Worm (Caenorhabditis elegans) whole organism, L2 larva: ENCODE measurements around the gene gln-6.
"Not testable (repeated sequence)": the region's sequence is repeated elsewhere in the genome, so short reads cannot be mapped to it uniquely, and the experiment has no call there.

ENCODE experiments used
- C34F6.9 ChIP-seq: fragments of 150-350 bp; optimal IDR thresholded peaks from 2 replicates; lab custom pipeline; 2014; ENCODE audit warnings: missing biosample characterization, missing genetic modification characterization
- F13H6.1 ChIP-seq: sonication (generic microtip); optimal IDR thresholded peaks from 2 replicates; lab custom pipeline; 2016; ENCODE audit warnings: missing genetic modification characterization, missing compliant biosample characterization
- R02D3.7 ChIP-seq: fragments of 150-350 bp; optimal IDR thresholded peaks from 2 replicates; lab custom pipeline; 2014; ENCODE audit warnings: missing biosample characterization, missing genetic modification characterization
- Y55F3AM.14 ChIP-seq: fragments of 200-800 bp; sonication (Bioruptor generic); optimal IDR thresholded peaks from 2 replicates; lab custom pipeline; 2018; ENCODE audit warnings: mild to moderate bottlenecking, missing genetic modification characterization, missing compliant biosample characterization
- ZK546.5 ChIP-seq: sonication (generic microtip); optimal IDR thresholded peaks from 2 replicates; lab custom pipeline; 2017; ENCODE audit warnings: missing biosample characterization, missing genetic modification characterization
- alr-1 ChIP-seq: fragments of 150-350 bp; optimal IDR thresholded peaks from 2 replicates; lab custom pipeline; 2014; ENCODE audit warnings: missing biosample characterization, missing genetic modification characterization
- aly-2 ChIP-seq: fragments of 150-350 bp; optimal IDR thresholded peaks from 2 replicates; lab custom pipeline; 2014; ENCODE audit warnings: missing biosample characterization, missing genetic modification characterization
- ama-1 ChIP-seq: fragments of 150-350 bp; optimal IDR thresholded peaks from 2 replicates; lab custom pipeline; 2018; ENCODE audit warnings: inconsistent platforms
- blmp-1 ChIP-seq: sonication (generic microtip); optimal IDR thresholded peaks from 2 replicates; lab custom pipeline; 2017; ENCODE audit warnings: missing genetic modification characterization, mild to moderate bottlenecking, missing compliant biosample characterization, antibody characterized with exemption, moderate library complexity; ENCODE audit not compliant: insufficient read depth
- ceh-16 ChIP-seq: fragments of 150-350 bp; optimal IDR thresholded peaks from 2 replicates; lab custom pipeline; 2014; ENCODE audit warnings: missing biosample characterization, missing genetic modification characterization
- ceh-82 ChIP-seq: fragments of 150-350 bp; optimal IDR thresholded peaks from 2 replicates; lab custom pipeline; 2014; ENCODE audit warnings: missing biosample characterization, missing genetic modification characterization
- dmd-4 ChIP-seq: sonication (generic microtip); optimal IDR thresholded peaks from 2 replicates; lab custom pipeline; 2017; ENCODE audit warnings: missing biosample characterization, missing genetic modification characterization
- egl-27 ChIP-seq: sonication (generic microtip); optimal IDR thresholded peaks from 3 replicates; lab custom pipeline; 2017; ENCODE audit warnings: missing biosample characterization, missing genetic modification reagents, missing genetic modification characterization
- elt-1 ChIP-seq: fragments of 150-350 bp; optimal IDR thresholded peaks from 2 replicates; lab custom pipeline; 2014; ENCODE audit warnings: missing biosample characterization, missing genetic modification characterization
- elt-3 ChIP-seq: sonication (generic microtip); optimal IDR thresholded peaks from 2 replicates; lab custom pipeline; 2017; ENCODE audit warnings: missing biosample characterization, missing genetic modification characterization
- fos-1 ChIP-seq: fragments of 150-350 bp; optimal IDR thresholded peaks from 2 replicates; lab custom pipeline; 2014; ENCODE audit warnings: missing biosample characterization, missing genetic modification characterization
- gmeb-1 ChIP-seq: fragments of 150-350 bp; optimal IDR thresholded peaks from 2 replicates; lab custom pipeline; 2014; ENCODE audit warnings: missing biosample characterization, missing genetic modification characterization
- lin-11 ChIP-seq: fragments of 150-350 bp; sonication (generic microtip); optimal IDR thresholded peaks from 2 replicates; lab custom pipeline; 2014; ENCODE audit warnings: missing biosample characterization, missing genetic modification characterization, inconsistent platforms, mixed read lengths
- lin-13 ChIP-seq: fragments of 150-350 bp; optimal IDR thresholded peaks from 2 replicates; lab custom pipeline; 2014; ENCODE audit warnings: missing biosample characterization, missing genetic modification reagents, missing genetic modification characterization
- lin-39 ChIP-seq: fragments of 150-350 bp; optimal IDR thresholded peaks from 2 replicates; lab custom pipeline; 2014; ENCODE audit warnings: missing biosample characterization, missing genetic modification reagents, missing genetic modification characterization
- lsy-2 ChIP-seq, 2 experiments: fragments of 150-350 bp in 1 of 2; sonication (generic microtip) in 1 of 2; optimal IDR thresholded peaks; 2 replicates each; lab custom pipeline; 2014 to 2017; ENCODE audit warnings: missing biosample characterization in 2 of 2, missing genetic modification characterization in 2 of 2
- mab-5 ChIP-seq: fragments of 150-350 bp; optimal IDR thresholded peaks from 2 replicates; lab custom pipeline; 2014; ENCODE audit warnings: missing biosample characterization, missing genetic modification characterization
- mbf-1 ChIP-seq: sonication (generic microtip); optimal IDR thresholded peaks from 2 replicates; lab custom pipeline; 2017; ENCODE audit warnings: missing biosample characterization, missing genetic modification characterization
- mdl-1 ChIP-seq, 2 experiments: fragments of 150-350 bp in 1 of 2; sonication (generic microtip) in 1 of 2; optimal IDR thresholded peaks; 2 replicates each; lab custom pipeline; 2017; ENCODE audit warnings: missing biosample characterization in 2 of 2, missing genetic modification characterization in 2 of 2
- nhr-10 ChIP-seq: sonication (generic microtip); optimal IDR thresholded peaks from 2 replicates; lab custom pipeline; 2017; ENCODE audit warnings: missing biosample characterization, missing genetic modification characterization
- nhr-11 ChIP-seq: fragments of 150-350 bp; optimal IDR thresholded peaks from 2 replicates; lab custom pipeline; 2014; ENCODE audit warnings: missing biosample characterization, missing genetic modification characterization
- nhr-12 ChIP-seq: fragments of 150-350 bp; optimal IDR thresholded peaks from 2 replicates; lab custom pipeline; 2014; ENCODE audit warnings: missing biosample characterization, missing genetic modification characterization
- nhr-21 ChIP-seq: fragments of 150-350 bp; optimal IDR thresholded peaks from 2 replicates; lab custom pipeline; 2014; ENCODE audit warnings: missing biosample characterization, missing genetic modification characterization
- nhr-23 ChIP-seq: fragments of 150-350 bp; optimal IDR thresholded peaks from 2 replicates; lab custom pipeline; 2014; ENCODE audit warnings: missing biosample characterization, missing genetic modification reagents, missing genetic modification characterization
- nhr-237 ChIP-seq: fragments of 150-350 bp; optimal IDR thresholded peaks from 2 replicates; lab custom pipeline; 2014; ENCODE audit warnings: missing biosample characterization, missing genetic modification characterization
- nhr-25 ChIP-seq: fragments of 150-350 bp; sonication (generic microtip); optimal IDR thresholded peaks from 3 replicates; lab custom pipeline; 2014; ENCODE audit warnings: missing biosample characterization, missing genetic modification characterization
- nhr-6 ChIP-seq: fragments of 150-350 bp; optimal IDR thresholded peaks from 2 replicates; lab custom pipeline; 2014; ENCODE audit warnings: missing biosample characterization, missing genetic modification characterization
- nhr-77 ChIP-seq: fragments of 150-350 bp; optimal IDR thresholded peaks from 2 replicates; lab custom pipeline; 2014; ENCODE audit warnings: missing biosample characterization, missing genetic modification characterization
- peb-1 ChIP-seq: fragments of 150-350 bp; optimal IDR thresholded peaks from 2 replicates; lab custom pipeline; 2014; ENCODE audit warnings: missing biosample characterization, missing genetic modification characterization
- sem-4 ChIP-seq: fragments of 150-350 bp; optimal IDR thresholded peaks from 2 replicates; lab custom pipeline; 2014; ENCODE audit warnings: missing biosample characterization, missing genetic modification reagents, missing genetic modification characterization
- sma-3 ChIP-seq: sonication (generic microtip); optimal IDR thresholded peaks from 2 replicates; lab custom pipeline; 2016; ENCODE audit warnings: missing genetic modification reagents, missing genetic modification characterization, missing compliant biosample characterization
- sma-9 ChIP-seq, 2 experiments: fragments of 150-350 bp in 1 of 2; sonication (generic microtip) in 1 of 2; optimal IDR thresholded peaks; 2 replicates each; lab custom pipeline; 2014 to 2016; ENCODE audit warnings: missing genetic modification characterization in 2 of 2, mild to moderate bottlenecking in 1 of 2, missing biosample characterization in 1 of 2, missing compliant biosample characterization in 1 of 2, missing genetic modification reagents in 1 of 2, moderate library complexity in 1 of 2
- snpc-4 ChIP-seq: fragments of 150-350 bp; optimal IDR thresholded peaks from 2 replicates; lab custom pipeline; 2014; ENCODE audit warnings: missing biosample characterization, missing genetic modification characterization
- unc-55 ChIP-seq: fragments of 150-350 bp; sonication (generic microtip); optimal IDR thresholded peaks from 3 replicates; lab custom pipeline; 2014; ENCODE audit warnings: missing biosample characterization, missing genetic modification reagents, missing genetic modification characterization
- unc-62 ChIP-seq: fragments of 150-350 bp; optimal IDR thresholded peaks from 2 replicates; lab custom pipeline; 2014; ENCODE audit warnings: missing biosample characterization, missing genetic modification reagents, missing genetic modification characterization
- zag-1 ChIP-seq: fragments of 150-350 bp; optimal IDR thresholded peaks from 2 replicates; lab custom pipeline; 2014; ENCODE audit warnings: missing biosample characterization, missing genetic modification characterization
- ztf-1 ChIP-seq: fragments of 200-800 bp; sonication (Bioruptor generic); conservative IDR thresholded peaks from 2 replicates; pipeline ENCODE4 v1.3.6; 2022; ENCODE audit warnings: missing genetic modification characterization, missing compliant biosample characterization
- ztf-11 ChIP-seq: sonication (generic microtip); optimal IDR thresholded peaks from 2 replicates; lab custom pipeline; 2017; ENCODE audit warnings: missing biosample characterization, missing genetic modification characterization
- ztf-4 ChIP-seq: fragments of 150-350 bp; optimal IDR thresholded peaks from 2 replicates; lab custom pipeline; 2014; ENCODE audit warnings: missing biosample characterization, missing genetic modification characterization

gln-6 gene

ce11 chrIV:9740851-9741549 is at the start of gene gln-6:
TSS of gene gln-6 (minus strand) at chrIV:9740901.
- not testable (repeated sequence) for TF ChIP-seq nhr-237 (tag; lab: Kevin White, UChicago); ama-1 (lab: Kevin White, UChicago); mab-5 (tag; lab: Kevin White, UChicago)
- TF ChIP-seq, all 48 proteins: peak for 0; not testable (repeated sequence) for 48

- TF ChIP-seq egl-27, result no peak
- TF ChIP-seq fos-1 (tag; lab: Kevin White, UChicago), result no peak
- no peak for TF ChIP-seq sem-4
- no peak for TF ChIP-seq snpc-4 (tag; lab: Kevin White, UChicago)
- TF ChIP-seq mbf-1 (tag; lab: Kevin White, UChicago), result no peak
- TF ChIP-seq ama-1 (lab: Kevin White, UChicago), result no peak
- TF ChIP-seq ztf-11 (tag; lab: Kevin White, UChicago), result no peak
- TF ChIP-seq zag-1, result no peak
- TF ChIP-seq nhr-21 (tag; lab: Kevin White, UChicago), result no peak
- TF ChIP-seq mdl-1 (tag; optimal IDR thresholded peaks at IDR 0.05; lab: Kevin White, UChicago), result no peak
- TF ChIP-seq nhr-12 (tag; lab: Kevin White, UChicago), result no peak
- no peak for TF ChIP-seq lin-11 (tag; lab: Kevin White, UChicago)
- TF ChIP-seq C34F6.9, result no peak
- TF ChIP-seq nhr-11 (tag; lab: Kevin White, UChicago), result no peak
- no peak for TF ChIP-seq peb-1 (tag; lab: Kevin White, UChicago)
- no peak for TF ChIP-seq aly-2
- TF ChIP-seq alr-1 (tag; lab: Kevin White, UChicago), result no peak
Measured at ce11 chrIV:9789496-9789895, 48.8 kb upstream of the gln-6 start, which contains the start of gene T13F2.4. TSS of gene T13F2.4 (plus strand) at chrIV:9789796.

ce11 chrIV:9784689-9785088 is 44.0 kb upstream of the gln-6 start, which contains the start of gene sre-4:
TSS of gene sre-4 (minus strand) at chrIV:9784789.
- TF ChIP-seq gmeb-1 (tag; lab: Kevin White, UChicago) (no peak), unc-55 (GFP tag; lab: Kevin White, UChicago) (no peak), snpc-4 (tag; lab: Kevin White, UChicago) (no peak), R02D3.7 (tag; lab: Kevin White, UChicago) (no peak), blmp-1 (tag; lab: Kevin White, UChicago) (no peak), C34F6.9 (no peak), nhr-25 (tag; lab: Kevin White, UChicago) (no peak), ztf-4 (tag; lab: Kevin White, UChicago) (no peak), elt-1 (tag; lab: Kevin White, UChicago) (no peak), fos-1 (tag; lab: Kevin White, UChicago) (no peak), ZK546.5 (tag; lab: Kevin White, UChicago) (no peak), unc-62 (GFP tag; lab: Kevin White, UChicago) (no peak), lsy-2 (tag; optimal IDR thresholded peaks at IDR 0.05; lab: Kevin White, UChicago) (no peak), F13H6.1 (no peak), nhr-6 (tag; lab: Kevin White, UChicago) (no peak), ztf-1 (no peak), sma-3 (GFP tag; lab: Kevin White, UChicago) (no peak)
- TF ChIP-seq, all 48 proteins: peak for 0

ce11 chrIV:9778016-9778415 is 37.3 kb upstream of the gln-6 start, which contains the start of gene T13F2.6:
TSS of gene T13F2.6 (plus strand) at chrIV:9778321.
- TF ChIP-seq elt-3 (tag; lab: Kevin White, UChicago), result no peak
- TF ChIP-seq nhr-10 (tag; lab: Kevin White, UChicago), result no peak

- TF ChIP-seq peb-1 (tag; lab: Kevin White, UChicago), result no peak
- TF ChIP-seq dmd-4 (tag; lab: Kevin White, UChicago), result no peak
- no peak for TF ChIP-seq ztf-4 (tag; lab: Kevin White, UChicago)
- peak in 1 of 2 experiments; percentile 71 for TF ChIP-seq lsy-2 (tag; optimal IDR thresholded peaks at IDR 0.05; lab: Kevin White, UChicago)
- TF ChIP-seq nhr-10 (tag; lab: Kevin White, UChicago), result no peak
- TF ChIP-seq ceh-16, result no peak
- TF ChIP-seq lin-13 (GFP tag; lab: Kevin White, UChicago), result peak; percentile 8
- TF ChIP-seq nhr-77 (tag; lab: Kevin White, UChicago), result no peak
- peak; percentile 61 for TF ChIP-seq sma-9 (GFP tag; optimal IDR thresholded peaks at IDR 0.05; lab: Kevin White, UChicago)
- TF ChIP-seq sma-9 (tag; optimal IDR thresholded peaks at IDR 0.05; lab: Kevin White, UChicago), result no peak
- no peak for TF ChIP-seq blmp-1 (tag; lab: Kevin White, UChicago)
- TF ChIP-seq lin-39 (tag; lab: Kevin White, UChicago), result no peak
- TF ChIP-seq nhr-6 (tag; lab: Kevin White, UChicago), result no peak
- no peak for TF ChIP-seq egl-27
- no peak for TF ChIP-seq ceh-82
- no peak for TF ChIP-seq nhr-23 (tag; lab: Kevin White, UChicago)
- TF ChIP-seq gmeb-1 (tag; lab: Kevin White, UChicago), result peak; percentile 87
- TF ChIP-seq Y55F3AM.14 (GFP tag; lab: Kevin White, UChicago), result no peak
- peak; percentile 77 for TF ChIP-seq C34F6.9
- peak; percentile 11 for TF ChIP-seq sma-3 (GFP tag; lab: Kevin White, UChicago)
Measured at ce11 chrIV:9777535-9777934, 36.8 kb upstream of the gln-6 start, which contains the start of gene sna-2. TSS of gene sna-2 (minus strand) at chrIV:9777634.
